Fruit fly (Drosophila melanogaster): ENCODE measurements around the gene Trf2.

Trf2 gene

DNA sequence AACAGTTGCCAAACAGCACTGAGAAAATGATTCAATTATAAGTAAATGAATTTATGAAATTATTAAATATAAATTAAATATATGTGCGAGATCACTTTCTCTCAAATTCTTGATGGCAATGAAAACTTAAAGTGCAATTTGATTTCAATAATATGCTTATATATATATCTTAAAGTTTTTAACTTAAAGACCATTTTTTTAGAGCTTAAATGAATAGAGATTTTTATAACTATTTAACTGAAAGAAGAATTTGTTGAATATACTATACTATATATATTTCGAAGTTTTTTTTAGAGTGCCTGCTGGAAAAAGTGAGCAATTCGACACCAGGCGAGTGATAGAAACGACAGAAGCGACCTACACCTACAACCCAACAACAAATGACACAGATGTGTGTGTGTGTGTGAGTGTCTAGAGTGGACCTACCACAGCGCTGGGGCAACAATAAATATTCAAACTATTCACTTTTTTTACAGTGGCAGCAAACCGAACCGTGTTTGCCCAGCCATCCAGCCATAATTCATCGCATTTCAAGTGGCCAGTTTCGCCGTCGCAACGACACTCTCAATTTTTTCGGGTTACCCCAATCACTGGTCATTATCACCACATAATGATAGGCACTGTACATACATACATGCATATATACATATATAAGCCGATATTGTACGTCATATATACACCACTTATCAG is 36.0 kb downstream of the Trf2 start (continued):
- TF ChIP-seq maf-S (GFP tag; optimal IDR thresholded peaks at IDR 0.05) (no peak), vfl (GFP tag; optimal IDR thresholded peaks at IDR 0.05) (no peak), BEAF-32 (GFP tag; optimal IDR thresholded peaks at IDR 0.05) (peak; percentile 7), slou (GFP tag; optimal IDR thresholded peaks at IDR 0.05) (no peak), CG12769 (tag; optimal IDR thresholded peaks at IDR 0.05) (peak; percentile 48), CG8478 (optimal IDR thresholded peaks at IDR 0.05) (no peak), Eip74EF (GFP tag; optimal IDR thresholded peaks at IDR 0.05) (no peak), Six4 (GFP tag; optimal IDR thresholded peaks at IDR 0.05) (peak; percentile 17), ase (GFP tag; IDR thresholded peaks at IDR 0.05) (peak; percentile 5; the same call in 1 of the 3 replicates), CG10274 (GFP tag; optimal IDR thresholded peaks at IDR 0.05) (no peak), zen2 (GFP tag; IDR thresholded peaks at IDR 0.05; ENCODE audit: partially characterized antibody) (no peak), lmd (GFP tag; IDR thresholded peaks at IDR 0.05) (peak; percentile 24; the same call in 1 of the 2 replicates), mld (GFP tag; IDR thresholded peaks at IDR 0.05; ENCODE audit: partially characterized antibody) (no peak), CG12744 (GFP tag; optimal IDR thresholded peaks at IDR 0.05) (no peak), HLH3B (GFP tag; IDR thresholded peaks at IDR 0.05) (peak; percentile 46; the same call in 1 of the 2 replicates), row (GFP tag; IDR thresholded peaks at IDR 0.05) (peak; percentile 54; the same call in 2 of the 3 replicates), Hr3 (GFP tag; optimal IDR thresholded peaks at IDR 0.05) (peak; percentile 45), CG13123 (GFP tag; optimal IDR thresholded peaks at IDR 0.05) (no peak), CG8359 (GFP tag; optimal IDR thresholded peaks at IDR 0.05; ENCODE audit: borderline replicate concordance) (no peak), CG3281 (GFP tag; optimal IDR thresholded peaks at IDR 0.05) (peak; percentile 24), Sin3A (optimal IDR thresholded peaks at IDR 0.05) (no peak), CrebB (tag; optimal IDR thresholded peaks at IDR 0.05) (no peak), insv (GFP tag; optimal IDR thresholded peaks at IDR 0.05) (no peak), jumu (GFP tag; optimal IDR thresholded peaks at IDR 0.05) (no peak), CG3065 (GFP tag; optimal IDR thresholded peaks at IDR 0.05) (no peak), CG17328 (GFP tag; IDR thresholded peaks at IDR 0.05) (peak; percentile 64), CG1647 (GFP tag; optimal IDR thresholded peaks at IDR 0.05) (no peak), dm (GFP tag; optimal IDR thresholded peaks at IDR 0.05) (no peak), Med (GFP tag) (peak; percentile 76), CG11247 (GFP tag; IDR thresholded peaks at IDR 0.05) (no peak), CG2678 (tag; optimal IDR thresholded peaks at IDR 0.05) (peak; percentile 75), HLH54F (GFP tag; optimal IDR thresholded peaks at IDR 0.05) (no peak), CG42726 (GFP tag; IDR thresholded peaks at IDR 0.05; ENCODE audit: partially characterized antibody) (no peak), Taf1 (GFP tag; IDR thresholded peaks at IDR 0.05) (no peak), eyg (GFP tag; optimal IDR thresholded peaks at IDR 0.05) (no peak), chn (GFP tag; optimal IDR thresholded peaks at IDR 0.05) (peak; percentile 7), CG4424 (GFP tag; optimal IDR thresholded peaks at IDR 0.05) (peak; percentile 49), HHEX (GFP tag; optimal IDR thresholded peaks at IDR 0.05) (peak; percentile 27), HLH4C (GFP tag; IDR thresholded peaks at IDR 0.05; ENCODE audit: partially characterized antibody) (no peak), knrl (GFP tag; IDR thresholded peaks at IDR 0.05; ENCODE audit: partially characterized antibody) (no peak), CG3838 (GFP tag; optimal IDR thresholded peaks at IDR 0.05) (no peak), gt (GFP tag; IDR thresholded peaks at IDR 0.05) (no peak), Jarid2 (GFP tag; optimal IDR thresholded peaks at IDR 0.05) (no peak), CoRest (tag; optimal IDR thresholded peaks at IDR 0.05) (peak; percentile 77), shn (GFP tag; optimal IDR thresholded peaks at IDR 0.05) (no peak), Neu2 (GFP tag; optimal IDR thresholded peaks at IDR 0.05; ENCODE audit: borderline replicate concordance) (no peak), sug (tag; optimal IDR thresholded peaks at IDR 0.05) (peak; percentile 55), Dref (GFP tag; IDR thresholded peaks at IDR 0.05) (no peak), CG17568 (GFP tag; optimal IDR thresholded peaks at IDR 0.05) (no peak), kni (GFP tag; optimal IDR thresholded peaks at IDR 0.05) (no peak)

Data from whole organism, embryonic.